Fruit fly (Drosophila melanogaster): Measurements from ENCODE around the gene CG31373.

CG31373 gene

dm6 chr3R:10681682-10681962 lies 27.5 kb downstream of the CG31373 start (continued):
- no peak for TF ChIP-seq lov (optimal IDR thresholded peaks at IDR 0.05)
- peak; percentile 79 for TF ChIP-seq lov (GFP tag; IDR thresholded peaks at IDR 0.05)
- TF ChIP-seq dmrt11E (tag; optimal IDR thresholded peaks at IDR 0.05), result peak; percentile 40
- TF ChIP-seq Camta (GFP tag; optimal IDR thresholded peaks at IDR 0.05), result no peak
- TF ChIP-seq toy (GFP tag; IDR thresholded peaks at IDR 0.05), result 0 out of 2 replicates have a peak, but pooled peaks have one; percentile 42
- peak; percentile 12 for TF ChIP-seq cato (GFP tag; optimal IDR thresholded peaks at IDR 0.05; ENCODE audit: borderline replicate concordance)
- TF ChIP-seq sima (GFP tag; optimal IDR thresholded peaks at IDR 0.05), result no peak
- TF ChIP-seq CG5245 (GFP tag; optimal IDR thresholded peaks at IDR 0.05), result peak; percentile 61
- peak; percentile 52 for TF ChIP-seq lmd (GFP tag; IDR thresholded peaks at IDR 0.05)
- peak; percentile 13 for TF ChIP-seq CG31365 (tag; optimal IDR thresholded peaks at IDR 0.05)
- TF ChIP-seq CG7357 (GFP tag; IDR thresholded peaks at IDR 0.05), result no peak
- TF ChIP-seq maf-S (GFP tag; optimal IDR thresholded peaks at IDR 0.05), result no peak
- peak; percentile 50 for TF ChIP-seq CG4730 (GFP tag; IDR thresholded peaks at IDR 0.05)
- TF ChIP-seq fd102C (GFP tag; optimal IDR thresholded peaks at IDR 0.05), result peak; percentile 28
- TF ChIP-seq Bdp1 (GFP tag; optimal IDR thresholded peaks at IDR 0.05), result peak; percentile 0
- TF ChIP-seq Elba2 (GFP tag; optimal IDR thresholded peaks at IDR 0.05), result no peak
- TF ChIP-seq Ravus (GFP tag; IDR thresholded peaks at IDR 0.05), result 0 out of 2 replicates have a peak, but pooled peaks have one; percentile 5
- peak; percentile 18 for TF ChIP-seq CG12219 (GFP tag; optimal IDR thresholded peaks at IDR 0.05)
- peak; percentile 56 for TF ChIP-seq sob (GFP tag; IDR thresholded peaks at IDR 0.05)
- TF ChIP-seq CG4707 (GFP tag; optimal IDR thresholded peaks at IDR 0.05), result no peak
- TF ChIP-seq jigr1 (GFP tag; IDR thresholded peaks at IDR 0.05), result no peak
- no peak for TF ChIP-seq Asciz (GFP tag; optimal IDR thresholded peaks at IDR 0.05)
- no peak for TF ChIP-seq Trl (optimal IDR thresholded peaks at IDR 0.05)
- no peak for TF ChIP-seq Trl (GFP tag; optimal IDR thresholded peaks at IDR 0.05)
- no peak for TF ChIP-seq knrl (GFP tag; IDR thresholded peaks at IDR 0.05; ENCODE audit: partially characterized antibody)
- peak; percentile 43 for TF ChIP-seq CG6254 (GFP tag; optimal IDR thresholded peaks at IDR 0.05)
- TF ChIP-seq abd-A (tag; optimal IDR thresholded peaks at IDR 0.05), result no peak
- TF ChIP-seq CG33213 (GFP tag; optimal IDR thresholded peaks at IDR 0.05), result no peak
- TF ChIP-seq CG2202 (tag; optimal IDR thresholded peaks at IDR 0.05), result peak; percentile 22
- no peak for TF ChIP-seq fru (optimal IDR thresholded peaks at IDR 0.05)
- no peak for TF ChIP-seq CG17361 (GFP tag; IDR thresholded peaks at IDR 0.05)
- TF ChIP-seq CG6765 (GFP tag; optimal IDR thresholded peaks at IDR 0.05), result no peak
- TF ChIP-seq mirr (GFP tag; optimal IDR thresholded peaks at IDR 0.05), result no peak
- peak; percentile 59; the same call in 2 of the 3 replicates for TF ChIP-seq tgo (GFP tag; IDR thresholded peaks at IDR 0.05)
- TF ChIP-seq gsb (GFP tag; IDR thresholded peaks at IDR 0.05), result no peak

- TF ChIP-seq HLHmδ (GFP tag; optimal IDR thresholded peaks at IDR 0.05) (no peak), CG9727 (GFP tag; optimal IDR thresholded peaks at IDR 0.05) (peak; percentile 94), Meics (GFP tag; optimal IDR thresholded peaks at IDR 0.05) (peak; percentile 96), sisA (GFP tag; IDR thresholded peaks at IDR 0.05) (peak; percentile 93), CG18262 (tag; optimal IDR thresholded peaks at IDR 0.05) (peak; percentile 94), CG2129 (GFP tag; IDR thresholded peaks at IDR 0.05; ENCODE audit: partially characterized antibody) (no peak), unpg (GFP tag; optimal IDR thresholded peaks at IDR 0.05) (peak; percentile 98), Hr39 (optimal IDR thresholded peaks at IDR 0.05) (no peak), usp (GFP tag; optimal IDR thresholded peaks at IDR 0.05) (no peak), luna (GFP tag; optimal IDR thresholded peaks at IDR 0.05) (peak; percentile 66), CG15601 (tag; optimal IDR thresholded peaks at IDR 0.05) (peak; percentile 88), prd (optimal IDR thresholded peaks at IDR 0.05) (no peak), prd (GFP tag; IDR thresholded peaks at IDR 0.05) (peak; percentile 96), cato (GFP tag; optimal IDR thresholded peaks at IDR 0.05; ENCODE audit: borderline replicate concordance) (peak; percentile 90), rib (GFP tag; IDR thresholded peaks at IDR 0.05) (peak; percentile 84), CG9817 (tag; optimal IDR thresholded peaks at IDR 0.05) (peak; percentile 95), CG16813 (GFP tag; IDR thresholded peaks at IDR 0.05; ENCODE audit: partially characterized antibody) (no peak), CG10979 (tag; optimal IDR thresholded peaks at IDR 0.05) (peak; percentile 95), CG11247 (GFP tag; IDR thresholded peaks at IDR 0.05) (peak; percentile 90)
Measured at dm6 chr3R:10680825-10681681, 28.1 kb downstream of the CG31373 start, which contains the start of gene Phyhd1. Gene Phyhd1, minus strand, starts transcription at chr3R:10680925.

Measured in whole organism, embryonic.